Worm (Caenorhabditis elegans) whole organism, L1 larva: ENCODE results near the gene R11G11.16.

Experiments
- C16A3.4 ChIP-seq: fragments of 150-350 bp; optimal IDR thresholded peaks from 2 replicates; lab custom pipeline; 2014; ENCODE audit warnings: missing biosample characterization, missing genetic modification characterization
- C34B4.2 ChIP-seq: sonication (generic microtip); optimal IDR thresholded peaks from 2 replicates; lab custom pipeline; 2017; ENCODE audit warnings: mild to moderate bottlenecking, missing genetic modification characterization, missing compliant biosample characterization
- Y116A8C.19 ChIP-seq: sonication (generic microtip); optimal IDR thresholded peaks from 2 replicates; lab custom pipeline; 2016; ENCODE audit warnings: missing compliant biosample characterization, missing genetic modification characterization, borderline replicate concordance
- aly-2 ChIP-seq: fragments of 150-350 bp; optimal IDR thresholded peaks from 2 replicates; lab custom pipeline; 2014; ENCODE audit warnings: missing biosample characterization, missing genetic modification characterization
- blmp-1 ChIP-seq: fragments of 150-350 bp; optimal IDR thresholded peaks from 2 replicates; lab custom pipeline; 2014; ENCODE audit warnings: missing biosample characterization, missing genetic modification characterization
- ceh-8 ChIP-seq: fragments of 200-800 bp; sonication (Bioruptor generic); optimal IDR thresholded peaks from 2 replicates; lab custom pipeline; 2018; ENCODE audit warnings: mild to moderate bottlenecking, missing genetic modification characterization, moderate library complexity, missing compliant biosample characterization
- ceh-88 ChIP-seq: fragments of 200-800 bp; sonication (Bioruptor generic); IDR thresholded peaks from 2 replicates; pipeline ENCODE4 v1.3.6; 2022; ENCODE audit warnings: missing genetic modification characterization, missing compliant biosample characterization
- ceh-90 ChIP-seq: sonication (generic microtip); optimal IDR thresholded peaks from 2 replicates; lab custom pipeline; 2016; ENCODE audit warnings: missing genetic modification characterization, missing compliant biosample characterization
- dpl-1 ChIP-seq, 3 experiments: fragments of 150-350 bp in 2 of 3; sonication (generic microtip) in 1 of 3; optimal IDR thresholded peaks; 2 replicates each; lab custom pipeline; 2014 to 2017; ENCODE audit warnings: missing biosample characterization in 3 of 3, missing genetic modification characterization in 3 of 3, missing genetic modification reagents in 3 of 3
- dsc-1 ChIP-seq: sonication (generic microtip); optimal IDR thresholded peaks from 2 replicates; lab custom pipeline; 2016; ENCODE audit warnings: mild to moderate bottlenecking, missing genetic modification characterization, missing compliant biosample characterization
- efl-1 ChIP-seq, 4 experiments: fragments of 150-350 bp; optimal IDR thresholded peaks in 3 of 4; peaks in 1 of 4; 1 replicate in 1 of 4; 2 replicates in 3 of 4; lab custom pipeline; 2014; ENCODE audit warnings: missing biosample characterization in 2 of 4, missing genetic modification characterization in 2 of 4, missing genetic modification reagents in 2 of 4
- efl-3 ChIP-seq: fragments of 200-800 bp; sonication (Bioruptor generic); optimal IDR thresholded peaks from 2 replicates; lab custom pipeline; 2018; ENCODE audit warnings: mild to moderate bottlenecking, missing genetic modification characterization, missing compliant biosample characterization
- egl-13 ChIP-seq: sonication (generic microtip); optimal IDR thresholded peaks from 2 replicates; lab custom pipeline; 2016; ENCODE audit warnings: missing genotype, missing genetic modification reagents, missing genetic modification characterization, missing compliant biosample characterization
- egl-27 ChIP-seq, 2 experiments: fragments of 150-350 bp in 1 of 2; sonication (generic microtip); optimal IDR thresholded peaks; 3 replicates each; lab custom pipeline; 2017 to 2018; ENCODE audit warnings: missing biosample characterization in 2 of 2, missing genetic modification characterization in 2 of 2, missing genetic modification reagents in 2 of 2
- elt-2 ChIP-seq: sonication (generic microtip); optimal IDR thresholded peaks from 2 replicates; lab custom pipeline; 2016; ENCODE audit warnings: missing genetic modification characterization, mild to moderate bottlenecking, inconsistent platforms, missing compliant biosample characterization, missing genetic modification reagents
- ets-5 ChIP-seq: fragments of 200-800 bp; sonication (Bioruptor generic); IDR thresholded peaks from 2 replicates; pipeline ENCODE4 v1.3.6; 2022; ENCODE audit warnings: missing genetic modification characterization, missing compliant biosample characterization
- fkh-10 ChIP-seq: sonication (generic microtip); optimal IDR thresholded peaks from 2 replicates; lab custom pipeline; 2017; ENCODE audit warnings: missing biosample characterization, missing genetic modification reagents, missing genetic modification characterization
- grh-1 ChIP-seq: fragments of 200-800 bp; sonication (Bioruptor generic); IDR thresholded peaks from 2 replicates; pipeline ENCODE4 v1.3.6; 2022; ENCODE audit warnings: missing genetic modification reagents, missing genetic modification characterization, missing compliant biosample characterization
- hlh-17 ChIP-seq: fragments of 200-800 bp; sonication (Bioruptor generic); optimal IDR thresholded peaks from 2 replicates; lab custom pipeline; 2018; ENCODE audit warnings: missing genetic modification characterization, mild to moderate bottlenecking, missing compliant biosample characterization, moderate library complexity, borderline replicate concordance
- hpl-2 ChIP-seq: fragments of 150-350 bp; optimal IDR thresholded peaks from 2 replicates; lab custom pipeline; 2014; ENCODE audit warnings: missing biosample characterization, missing genetic modification reagents, missing genetic modification characterization
- irx-1 ChIP-seq: sonication (generic microtip); optimal IDR thresholded peaks from 2 replicates; lab custom pipeline; 2016; ENCODE audit warnings: missing genetic modification characterization, missing compliant biosample characterization
- lin-14 ChIP-seq: fragments of 200-800 bp; sonication (Bioruptor generic); optimal IDR thresholded peaks from 2 replicates; lab custom pipeline; 2018; ENCODE audit warnings: mild to moderate bottlenecking, missing genetic modification characterization, moderate library complexity, missing compliant biosample characterization
- lin-35 ChIP-seq, 2 experiments: fragments of 150-350 bp; optimal IDR thresholded peaks; 2 replicates each; lab custom pipeline; 2014; ENCODE audit warnings: missing biosample characterization in 2 of 2, missing genetic modification characterization in 2 of 2, missing genetic modification reagents in 2 of 2
- lsy-2 ChIP-seq, 2 experiments: fragments of 150-350 bp; optimal IDR thresholded peaks; 2 replicates each; lab custom pipeline; 2014; ENCODE audit warnings: missing biosample characterization in 2 of 2, missing genetic modification characterization in 2 of 2
- mdl-1 ChIP-seq, 2 experiments: fragments of 150-350 bp; optimal IDR thresholded peaks; 2 replicates each; lab custom pipeline; 2014 to 2017; ENCODE audit warnings: missing biosample characterization in 2 of 2, missing genetic modification characterization in 2 of 2, inconsistent platforms in 1 of 2
- nhr-19 ChIP-seq: fragments of 200-800 bp; sonication (Bioruptor generic); conservative IDR thresholded peaks from 2 replicates; pipeline ENCODE4 v1.3.6; 2022; ENCODE audit warnings: missing genetic modification characterization, missing compliant biosample characterization
- nhr-20 ChIP-seq: sonication (generic microtip); optimal IDR thresholded peaks from 2 replicates; lab custom pipeline; 2016; ENCODE audit warnings: mild to moderate bottlenecking, missing genetic modification characterization, missing compliant biosample characterization
- nhr-28 ChIP-seq: fragments of 150-350 bp; optimal IDR thresholded peaks from 2 replicates; lab custom pipeline; 2014; ENCODE audit warnings: missing biosample characterization, missing genetic modification characterization
- nhr-47 ChIP-seq: sonication (generic microtip); optimal IDR thresholded peaks from 2 replicates; lab custom pipeline; 2016; ENCODE audit warnings: mild to moderate bottlenecking, missing genetic modification characterization, moderate library complexity, missing compliant biosample characterization
- nhr-71 ChIP-seq: sonication (generic microtip); optimal IDR thresholded peaks from 2 replicates; lab custom pipeline; 2016; ENCODE audit warnings: mild to moderate bottlenecking, missing genetic modification characterization, moderate library complexity, missing compliant biosample characterization
- nhr-77 ChIP-seq: fragments of 150-350 bp; optimal IDR thresholded peaks from 2 replicates; lab custom pipeline; 2014; ENCODE audit warnings: missing biosample characterization, missing genetic modification characterization
- nhr-84 ChIP-seq: sonication (generic microtip); optimal IDR thresholded peaks from 2 replicates; lab custom pipeline; 2017; ENCODE audit warnings: missing biosample characterization, missing genetic modification characterization
- nhr-85 ChIP-seq: sonication (generic microtip); peaks from one replicate; lab custom pipeline; 2016; ENCODE audit warnings: missing genetic modification characterization, inconsistent platforms, missing compliant biosample characterization
- nhr-90 ChIP-seq: sonication (generic microtip); optimal IDR thresholded peaks from 2 replicates; lab custom pipeline; 2016; ENCODE audit warnings: mild to moderate bottlenecking, missing genetic modification characterization, missing compliant biosample characterization; ENCODE audit not compliant: poor library complexity
- pag-3 ChIP-seq: sonication (generic microtip); optimal IDR thresholded peaks from 2 replicates; lab custom pipeline; 2017; ENCODE audit warnings: missing genetic modification characterization, mild to moderate bottlenecking, missing compliant biosample characterization, antibody characterized with exemption, borderline replicate concordance; ENCODE audit not compliant: insufficient read depth
- pqm-1 ChIP-seq: sonication (generic microtip); optimal IDR thresholded peaks from 3 replicates; lab custom pipeline; 2017; ENCODE audit warnings: missing biosample characterization, missing genetic modification characterization
- skn-1 ChIP-seq: fragments of 150-350 bp; optimal IDR thresholded peaks from 2 replicates; lab custom pipeline; 2014; ENCODE audit warnings: missing biosample characterization, missing genetic modification characterization
- snu-23 ChIP-seq: sonication (generic microtip); optimal IDR thresholded peaks from 2 replicates; lab custom pipeline; 2016; ENCODE audit warnings: missing genetic modification characterization, missing compliant biosample characterization
- sox-4 ChIP-seq: sonication (generic microtip); optimal IDR thresholded peaks from 2 replicates; lab custom pipeline; 2016; ENCODE audit warnings: missing genetic modification characterization, missing compliant biosample characterization
- tbx-2 ChIP-seq: sonication (generic microtip); optimal IDR thresholded peaks from 2 replicates; lab custom pipeline; 2016; ENCODE audit warnings: missing genetic modification characterization, missing compliant biosample characterization
- unc-62 ChIP-seq: fragments of 150-350 bp; optimal IDR thresholded peaks from 2 replicates; lab custom pipeline; 2014; ENCODE audit warnings: missing biosample characterization, missing genetic modification reagents, missing genetic modification characterization
- vab-15 ChIP-seq: sonication (generic microtip); optimal IDR thresholded peaks from 2 replicates; lab custom pipeline; 2017; ENCODE audit warnings: missing genotype, mild to moderate bottlenecking, missing genetic modification characterization, missing compliant biosample characterization
- zag-1 ChIP-seq: fragments of 150-350 bp; optimal IDR thresholded peaks from 2 replicates; lab custom pipeline; 2014; ENCODE audit warnings: missing biosample characterization, missing genetic modification characterization

R11G11.16 gene

DNA sequence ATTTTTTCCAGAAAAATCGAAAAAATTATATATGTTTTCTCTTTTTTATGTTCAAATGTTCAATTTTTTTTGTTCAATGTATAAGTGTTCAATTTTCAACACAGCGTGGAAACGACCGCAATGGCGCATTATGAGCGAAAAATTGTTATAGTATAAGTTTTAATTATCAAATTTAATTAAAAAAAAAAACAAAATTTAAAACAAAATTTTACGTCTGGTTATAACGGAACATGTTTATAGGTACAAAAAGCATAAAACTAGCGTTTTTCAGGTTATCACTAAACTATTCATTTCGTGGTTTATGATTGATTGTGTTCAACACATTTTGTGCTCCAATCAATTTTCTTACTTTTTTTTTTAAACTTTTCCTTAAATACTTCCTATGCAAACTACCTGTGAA is 35.6 kb downstream of the R11G11.16 start, which contains the start of gene nhr-106:
Gene nhr-106, plus strand, starts transcription at position 301 of the 400 bp plus-strand sequence.
- no peak for TF ChIP-seq vab-15 (tag; lab: Kevin White, UChicago)
- TF ChIP-seq C34B4.2 (tag; lab: Kevin White, UChicago), result no peak
- no peak for TF ChIP-seq nhr-28
- no peak for TF ChIP-seq C16A3.4 (tag; lab: Kevin White, UChicago)
- no peak for TF ChIP-seq lin-14 (GFP tag; lab: Kevin White, UChicago)
- no peak for TF ChIP-seq Y116A8C.19
- no peak for TF ChIP-seq nhr-19 (GFP tag; lab: Robert Waterston, UW)
- no peak for TF ChIP-seq sox-4 (tag; lab: Kevin White, UChicago)
- TF ChIP-seq ets-5, result no peak
- TF ChIP-seq aly-2 (tag; lab: Kevin White, UChicago), result no peak
- no peak for TF ChIP-seq fkh-10 (GFP tag; lab: Kevin White, UChicago)
- TF ChIP-seq irx-1 (tag; lab: Kevin White, UChicago), result no peak
- no peak for TF ChIP-seq lin-35 (GFP tag; optimal IDR thresholded peaks at IDR 0.05; lab: Kevin White, UChicago)
- TF ChIP-seq hlh-17, result no peak
- TF ChIP-seq ceh-8, result no peak

DNA sequence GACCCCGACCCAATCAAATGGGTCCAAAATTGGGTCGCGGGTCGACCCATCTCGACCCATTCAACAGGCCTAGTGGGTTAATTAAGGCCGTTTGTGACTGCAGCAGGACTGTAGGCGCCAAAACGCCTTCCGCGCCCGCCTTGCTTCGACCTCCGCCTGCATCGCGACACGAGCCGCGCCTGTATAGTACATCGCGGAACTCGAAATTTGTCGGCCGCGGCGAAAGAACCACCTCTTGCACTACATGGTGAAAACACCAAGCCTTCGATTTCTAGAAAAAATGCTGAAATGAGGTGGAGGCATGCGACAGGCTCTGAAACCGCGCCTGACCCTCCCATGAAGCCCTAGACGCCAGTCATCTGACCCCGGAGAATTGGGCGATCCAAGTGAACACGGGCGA is 37.0 kb downstream of the R11G11.16 start:
- TF ChIP-seq pqm-1 (tag; lab: Kevin White, UChicago) (no peak), nhr-77 (tag; lab: Kevin White, UChicago) (no peak), ceh-90 (tag; lab: Kevin White, UChicago) (no peak), grh-1 (GFP tag; lab: Robert Waterston, UW) (no peak), ceh-88 (GFP tag; lab: Robert Waterston, UW) (no peak), dpl-1 (GFP tag; optimal IDR thresholded peaks at IDR 0.05; lab: Kevin White, UChicago) (no peak), nhr-84 (tag; lab: Kevin White, UChicago) (no peak), nhr-85 (tag; lab: Kevin White, UChicago) (no peak), fkh-10 (GFP tag; lab: Kevin White, UChicago) (no peak), elt-2 (tag; lab: Kevin White, UChicago) (no peak), mdl-1 (tag; optimal IDR thresholded peaks at IDR 0.05; lab: Kevin White, UChicago) (no peak), snu-23 (GFP tag; lab: Kevin White, UChicago) (no peak), ets-5 (no peak)
- TF ChIP-seq, all 84 proteins: peak for 0

DNA sequence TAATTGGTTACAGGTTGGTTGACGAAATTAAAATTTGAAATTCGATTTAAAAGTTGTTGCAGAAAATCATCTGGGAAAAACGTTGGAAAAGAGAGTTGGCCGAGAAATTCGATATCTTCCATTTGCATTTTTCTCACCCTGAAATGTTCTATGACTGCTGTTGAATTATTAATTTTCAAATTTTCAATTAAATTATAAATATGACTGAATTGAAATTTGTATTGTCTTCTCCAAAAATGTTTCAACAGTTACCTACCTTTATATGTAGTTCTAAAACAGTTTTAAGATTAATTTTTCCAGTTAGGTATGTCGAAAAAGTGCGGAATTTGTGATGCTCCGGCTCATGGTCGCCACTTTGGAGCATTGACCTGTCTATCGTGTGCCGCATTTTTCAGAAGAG is 38.3 kb downstream of the R11G11.16 start, which contains the start of gene nhr-211:
Gene nhr-211, plus strand, starts transcription at position 301 of the 400 bp plus-strand sequence.
- TF ChIP-seq egl-13 (tag; lab: Kevin White, UChicago) (no peak), irx-1 (tag; lab: Kevin White, UChicago) (no peak), pag-3 (tag; lab: Kevin White, UChicago) (no peak), efl-1 (optimal IDR thresholded peaks at IDR 0.05; lab: Kevin White, UChicago) (no peak), efl-1 (GFP tag; optimal IDR thresholded peaks at IDR 0.05 in 1 of 2; lab: Kevin White, UChicago) (no peak), dsc-1 (tag; lab: Kevin White, UChicago) (no peak), skn-1 (tag; lab: Kevin White, UChicago) (no peak), aly-2 (tag; lab: Kevin White, UChicago) (no peak), snu-23 (GFP tag; lab: Kevin White, UChicago) (no peak), ceh-88 (GFP tag; lab: Robert Waterston, UW) (no peak), unc-62 (GFP tag; lab: Kevin White, UChicago) (no peak), efl-3 (no peak), fkh-10 (GFP tag; lab: Kevin White, UChicago) (no peak)

DNA sequence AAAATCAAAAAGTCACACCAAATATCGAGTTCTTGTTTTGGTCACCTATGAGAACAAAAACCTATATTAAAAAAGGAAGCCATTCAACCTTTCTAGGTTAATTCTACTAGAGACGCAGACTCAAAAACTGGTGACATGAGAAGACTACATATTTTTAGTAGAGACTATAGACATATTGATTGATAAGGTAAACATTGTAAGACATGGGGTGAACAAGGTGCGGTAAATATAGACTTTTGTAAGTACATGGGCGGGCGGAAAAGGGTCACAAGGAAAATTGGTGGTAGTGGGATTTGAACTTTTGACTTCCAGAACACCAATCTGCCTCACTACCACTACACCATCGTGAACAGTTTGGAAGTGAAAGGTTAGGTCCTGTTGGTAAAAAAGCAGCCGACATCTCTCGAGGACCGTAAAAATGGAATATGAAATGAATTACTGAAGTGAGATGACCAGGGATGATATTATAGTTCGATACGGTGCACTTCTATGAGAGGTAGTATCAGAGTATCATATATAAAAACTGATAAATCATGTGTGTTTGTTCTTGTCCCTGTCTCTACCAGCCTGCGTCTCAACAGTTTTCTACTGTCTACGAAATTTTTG is 40.6 kb downstream of the R11G11.16 start, which contains the start of gene nhr-212:
Gene nhr-212, plus strand, starts transcription at position 573 of the 606 bp plus-strand sequence.
- TF ChIP-seq elt-2 (tag; lab: Kevin White, UChicago), result peak; percentile 42
- TF ChIP-seq lin-14 (GFP tag; lab: Kevin White, UChicago), result peak; percentile 73
- peak; percentile 36 for TF ChIP-seq nhr-71
- TF ChIP-seq hpl-2, result no peak
- peak; percentile 10 for TF ChIP-seq nhr-90
- TF ChIP-seq lsy-2 (tag; optimal IDR thresholded peaks at IDR 0.05; lab: Kevin White, UChicago), result peak in 1 of 2 experiments; percentile 3
- no peak for TF ChIP-seq blmp-1 (tag; lab: Kevin White, UChicago)
- no peak for TF ChIP-seq efl-3
- peak in 1 of 2 experiments; percentile 53 for TF ChIP-seq lin-35 (GFP tag; optimal IDR thresholded peaks at IDR 0.05; lab: Kevin White, UChicago)
- TF ChIP-seq efl-1 (optimal IDR thresholded peaks at IDR 0.05; lab: Kevin White, UChicago), result no peak
- TF ChIP-seq efl-1 (GFP tag; optimal IDR thresholded peaks at IDR 0.05 in 1 of 2; lab: Kevin White, UChicago), result peak in 1 of 2 experiments; percentile 71
- peak; percentile 57 for TF ChIP-seq nhr-77 (tag; lab: Kevin White, UChicago)
- TF ChIP-seq snu-23 (GFP tag; lab: Kevin White, UChicago), result peak; percentile 18
- TF ChIP-seq nhr-85 (tag; lab: Kevin White, UChicago), result peak; percentile 63
- no peak for TF ChIP-seq egl-27 (tag; optimal IDR thresholded peaks at IDR 0.05; lab: Kevin White, UChicago)
- TF ChIP-seq hlh-17, result no peak
- no peak for TF ChIP-seq zag-1
- TF ChIP-seq nhr-20 (tag; lab: Kevin White, UChicago), result peak; percentile 55
- TF ChIP-seq nhr-47 (tag; lab: Kevin White, UChicago), result no peak
- TF ChIP-seq tbx-2, result peak; percentile 9
